Worm (Caenorhabditis elegans) whole organism, mixed stage, embryonic: ENCODE measurements around the gene F40F8.1.
A peak's percentile ranks its signal among the peaks of the same experiment; 100 is the strongest.
"Not testable (repeated sequence)": the region's sequence is repeated elsewhere in the genome, so short reads cannot be mapped to it uniquely, and the experiment has no call there.

Experiments
- M03D4.4 ChIP-seq: sonication (generic microtip); optimal IDR thresholded peaks from 2 replicates; lab custom pipeline; 2017; ENCODE audit warnings: mild to moderate bottlenecking, missing genetic modification characterization, missing compliant biosample characterization
- bed-3 ChIP-seq: fragments of 200-800 bp; sonication (Bioruptor generic); optimal IDR thresholded peaks from 3 replicates; lab custom pipeline; 2018; ENCODE audit warnings: mild to moderate bottlenecking, missing genetic modification characterization, moderate library complexity, missing compliant biosample characterization
- blmp-1 ChIP-seq: fragments of 150-350 bp; optimal IDR thresholded peaks from 2 replicates; lab custom pipeline; 2014; ENCODE audit warnings: missing biosample characterization, missing genetic modification characterization
- ceh-39 ChIP-seq: fragments of 150-350 bp; optimal IDR thresholded peaks from 2 replicates; lab custom pipeline; 2014; ENCODE audit warnings: missing biosample characterization, missing genetic modification characterization
- ceh-83 ChIP-seq: fragments of 200-800 bp; sonication (Bioruptor generic); optimal IDR thresholded peaks from 2 replicates; lab custom pipeline; 2018; ENCODE audit warnings: mild to moderate bottlenecking, missing genetic modification characterization, missing compliant biosample characterization
- ces-1 ChIP-seq: fragments of 150-350 bp; optimal IDR thresholded peaks from 2 replicates; lab custom pipeline; 2014; ENCODE audit warnings: missing biosample characterization, missing genetic modification reagents, missing genetic modification characterization
- cnd-1 ChIP-seq: fragments of 200-800 bp; sonication (Bioruptor generic); optimal IDR thresholded peaks from 2 replicates; lab custom pipeline; 2018; ENCODE audit warnings: mild to moderate bottlenecking, missing genetic modification characterization, missing compliant biosample characterization
- drap-1 ChIP-seq: fragments of 200-800 bp; sonication (Bioruptor generic); optimal IDR thresholded peaks from 3 replicates; lab custom pipeline; 2018; ENCODE audit warnings: mild to moderate bottlenecking, missing genetic modification characterization, missing compliant biosample characterization
- elt-1 ChIP-seq: sonication (generic microtip); optimal IDR thresholded peaks from 2 replicates; lab custom pipeline; 2017; ENCODE audit warnings: missing genetic modification characterization, mild to moderate bottlenecking, missing compliant biosample characterization, antibody characterized with exemption, moderate library complexity, borderline replicate concordance; ENCODE audit not compliant: insufficient read depth
- elt-3 ChIP-seq: fragments of 150-350 bp; optimal IDR thresholded peaks from 2 replicates; lab custom pipeline; 2014; ENCODE audit warnings: missing biosample characterization, missing genetic modification characterization
- hlh-1 ChIP-seq: fragments of 150-350 bp; optimal IDR thresholded peaks from 2 replicates; lab custom pipeline; 2014; ENCODE audit warnings: missing biosample characterization, missing genetic modification reagents, missing genetic modification characterization
- lin-13 ChIP-seq: fragments of 150-350 bp; optimal IDR thresholded peaks from 2 replicates; lab custom pipeline; 2014; ENCODE audit warnings: missing biosample characterization, missing genetic modification characterization
- lsy-2 ChIP-seq: fragments of 150-350 bp; optimal IDR thresholded peaks from 2 replicates; lab custom pipeline; 2014; ENCODE audit warnings: missing biosample characterization, missing genetic modification characterization
- mab-5 ChIP-seq: fragments of 150-350 bp; optimal IDR thresholded peaks from 2 replicates; lab custom pipeline; 2014; ENCODE audit warnings: missing biosample characterization, missing genetic modification characterization
- mep-1 ChIP-seq: fragments of 150-350 bp; optimal IDR thresholded peaks from 2 replicates; lab custom pipeline; 2017; ENCODE audit warnings: missing biosample characterization, missing genetic modification reagents, missing genetic modification characterization, inconsistent platforms
- mls-2 ChIP-seq: sonication (generic microtip); optimal IDR thresholded peaks from 2 replicates; lab custom pipeline; 2016; ENCODE audit warnings: mild to moderate bottlenecking, missing genetic modification characterization, moderate library complexity, missing compliant biosample characterization
- nhr-12 ChIP-seq: fragments of 150-350 bp; optimal IDR thresholded peaks from 2 replicates; lab custom pipeline; 2014; ENCODE audit warnings: missing biosample characterization, missing genetic modification characterization
- nhr-2 ChIP-seq: fragments of 150-350 bp; optimal IDR thresholded peaks from 2 replicates; lab custom pipeline; 2014; ENCODE audit warnings: missing biosample characterization, missing genetic modification characterization
- nhr-237 ChIP-seq: fragments of 150-350 bp; optimal IDR thresholded peaks from 2 replicates; lab custom pipeline; 2014; ENCODE audit warnings: missing biosample characterization, missing genetic modification characterization
- nhr-28 ChIP-seq: fragments of 150-350 bp; optimal IDR thresholded peaks from 2 replicates; lab custom pipeline; 2014; ENCODE audit warnings: missing biosample characterization, missing genetic modification characterization
- sem-2 ChIP-seq: fragments of 200-800 bp; sonication (Bioruptor generic); optimal IDR thresholded peaks from 2 replicates; lab custom pipeline; 2018; ENCODE audit warnings: mild to moderate bottlenecking, missing genetic modification characterization, missing compliant biosample characterization
- tbx-8 ChIP-seq: fragments of 200-800 bp; sonication (Bioruptor generic); optimal IDR thresholded peaks from 2 replicates; lab custom pipeline; 2018; ENCODE audit warnings: mild to moderate bottlenecking, missing genetic modification characterization, moderate library complexity, missing compliant biosample characterization
- unc-39 ChIP-seq: fragments of 150-350 bp; optimal IDR thresholded peaks from 2 replicates; lab custom pipeline; 2014; ENCODE audit warnings: missing biosample characterization, missing genetic modification characterization
- zip-8 ChIP-seq: fragments of 150-350 bp; optimal IDR thresholded peaks from 2 replicates; lab custom pipeline; 2014; ENCODE audit warnings: missing biosample characterization, missing genetic modification characterization
- ztf-11 ChIP-seq: fragments of 150-350 bp; optimal IDR thresholded peaks from 2 replicates; lab custom pipeline; 2014; ENCODE audit warnings: missing biosample characterization, missing genetic modification characterization

F40F8.1 gene

ce11 chrII:11112419-11112818 lies 15.0 kb upstream of the F40F8.1 start, which contains the start of gene mat-2:
Gene mat-2 (plus strand): TSS chrII:11112719.
- TF ChIP-seq ztf-11: no peak

DNA sequence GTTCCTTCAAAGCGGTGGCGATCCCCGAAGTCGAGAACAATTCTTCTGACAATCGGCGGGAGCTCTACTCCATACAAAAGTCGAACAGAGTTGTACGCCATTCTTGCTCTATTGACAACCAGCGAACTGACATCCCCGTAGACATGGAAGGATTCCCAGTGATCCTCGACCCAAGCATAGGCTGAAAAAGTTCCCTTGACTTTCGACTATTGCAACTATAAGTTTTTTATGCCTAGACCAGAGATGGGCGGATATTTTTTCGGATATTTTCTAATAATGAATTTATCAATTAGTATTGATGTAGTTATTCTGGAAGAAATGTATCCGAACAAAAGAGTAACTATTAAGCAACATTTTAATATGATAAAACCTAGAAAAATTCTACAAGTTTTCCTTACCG lies 5.7 kb upstream of the F40F8.1 start, which contains the start of gene W10C6.2:
Gene W10C6.2, minus strand, starts transcription at position 101 of the 400 bp plus-strand sequence.
- not testable (repeated sequence) for TF ChIP-seq drap-1 (GFP tag; lab: Kevin White, UChicago); unc-39; sem-2

DNA sequence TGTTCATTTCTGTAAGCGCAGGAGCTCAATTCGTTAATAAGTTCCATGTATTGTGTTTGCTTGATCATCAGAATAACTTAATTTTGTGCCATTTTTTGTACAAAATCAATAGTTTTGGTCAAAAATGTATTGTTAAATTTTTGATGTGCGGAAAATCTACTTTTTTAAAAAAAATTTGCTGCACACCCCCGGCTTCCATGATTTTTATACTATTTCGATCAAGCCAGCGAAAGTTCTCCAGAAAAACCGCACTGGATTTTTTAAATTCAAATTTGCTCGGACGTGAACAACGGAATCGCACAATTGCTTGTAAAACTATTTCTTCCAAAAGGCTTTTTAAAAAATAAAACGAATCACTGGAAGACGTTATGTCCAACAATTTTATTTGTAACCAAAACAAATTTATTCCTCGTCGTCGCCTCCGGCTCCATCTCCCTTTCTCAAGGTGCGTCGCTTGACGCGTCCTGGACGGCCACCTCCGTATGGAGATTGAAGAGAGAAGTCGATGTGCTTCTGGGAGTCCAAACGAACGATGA lies 2.3 kb upstream of the F40F8.1 start:
- no peak for TF ChIP-seq nhr-12 (tag; lab: Kevin White, UChicago)
- no peak for TF ChIP-seq lin-13 (tag; lab: Kevin White, UChicago)
- no peak for TF ChIP-seq bed-3
- TF ChIP-seq cnd-1 (tag; lab: Kevin White, UChicago): no peak
- TF ChIP-seq unc-39: no peak
- TF ChIP-seq nhr-28: no peak
- no peak for TF ChIP-seq elt-3
- no peak for TF ChIP-seq hlh-1 (tag; lab: Kevin White, UChicago)
- TF ChIP-seq sem-2: no peak
- TF ChIP-seq elt-1 (tag; lab: Kevin White, UChicago): no peak

DNA sequence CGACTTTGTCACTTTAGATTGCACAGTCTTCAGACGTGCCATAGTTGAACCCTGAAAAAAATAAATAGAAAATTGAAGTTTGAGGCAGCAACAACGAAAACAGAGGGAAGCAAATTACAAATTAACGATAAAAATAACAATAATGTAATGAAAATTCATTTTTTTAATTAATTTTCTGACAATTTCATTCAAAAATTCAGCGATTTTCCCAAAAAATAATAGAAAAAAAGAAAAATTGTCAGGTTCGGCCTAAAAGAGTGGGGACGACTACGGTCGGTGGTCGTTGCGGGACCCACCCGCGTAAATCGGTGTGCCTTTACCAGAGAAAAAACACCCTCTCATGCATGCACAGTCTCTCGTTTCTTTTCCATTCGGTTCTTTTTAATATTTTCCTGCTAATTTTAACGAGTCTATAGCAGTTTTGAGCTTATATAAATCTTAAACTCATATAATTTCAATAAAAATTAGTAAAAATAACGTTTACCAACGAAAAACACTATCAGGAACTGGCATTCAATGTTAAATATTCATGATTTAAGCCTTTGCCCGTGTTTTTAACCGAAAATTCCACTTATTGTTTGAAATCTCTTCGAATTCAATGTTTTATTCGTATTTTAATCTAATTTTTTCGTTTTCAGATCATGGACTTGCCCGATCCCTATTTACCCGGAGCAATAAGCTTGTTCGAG lies 1.0 kb upstream of the F40F8.1 start, which contains the start of the genes rps-9 and lsm-1:
Gene rps-9, minus strand, starts transcription at position 51 of the 689 bp plus-strand sequence.
Gene lsm-1, plus strand, starts transcription at position 639 of the 689 bp plus-strand sequence.
- peak; percentile 95 for TF ChIP-seq lsy-2 (tag; lab: Kevin White, UChicago)
- TF ChIP-seq ceh-83 (GFP tag; lab: Kevin White, UChicago): no peak
- peak; percentile 44 for TF ChIP-seq ces-1 (GFP tag; lab: Kevin White, UChicago)
- TF ChIP-seq hlh-1 (tag; lab: Kevin White, UChicago): peak; percentile 11
- TF ChIP-seq cnd-1 (tag; lab: Kevin White, UChicago): no peak
- peak; percentile 46 for TF ChIP-seq mep-1 (tag; lab: Kevin White, UChicago)
- TF ChIP-seq lin-13 (tag; lab: Kevin White, UChicago): no peak
- TF ChIP-seq nhr-237 (tag; lab: Kevin White, UChicago): peak; percentile 50

DNA sequence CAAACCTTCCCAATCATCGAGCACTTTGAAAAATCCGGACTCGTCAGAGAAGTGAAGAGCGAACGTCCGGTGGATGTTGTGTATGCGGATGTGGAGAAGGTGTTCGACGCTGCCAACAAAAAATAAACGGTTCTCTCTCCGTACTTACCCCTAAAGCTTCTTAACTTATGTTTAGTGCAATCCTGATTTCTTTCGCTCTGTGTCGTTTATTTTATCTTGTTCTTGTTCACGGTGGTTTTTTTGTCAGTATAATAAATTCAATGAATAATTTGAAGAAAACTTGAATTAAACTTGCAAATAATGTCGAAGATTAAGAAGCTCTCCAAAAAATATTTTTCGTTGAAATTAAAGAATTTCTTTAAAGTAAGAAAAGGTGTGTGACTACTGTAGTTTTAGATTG lies 1.5 kb downstream of the F40F8.1 start, which contains the start of gene F40F8.3:
Gene F40F8.3, plus strand, starts transcription at position 301 of the 400 bp plus-strand sequence.
- no peak for TF ChIP-seq elt-3
- no peak for TF ChIP-seq ceh-39 (tag; lab: Kevin White, UChicago)
- TF ChIP-seq tbx-8 (GFP tag; lab: Kevin White, UChicago): no peak
- TF ChIP-seq mls-2 (tag; lab: Kevin White, UChicago): no peak
- TF ChIP-seq drap-1 (GFP tag; lab: Kevin White, UChicago): no peak
- TF ChIP-seq cnd-1 (tag; lab: Kevin White, UChicago): no peak
- TF ChIP-seq ceh-83 (GFP tag; lab: Kevin White, UChicago): no peak
- no peak for TF ChIP-seq blmp-1 (tag; lab: Kevin White, UChicago)
- no peak for TF ChIP-seq nhr-2

- TF ChIP-seq drap-1 (GFP tag; lab: Kevin White, UChicago): no peak
- no peak for TF ChIP-seq elt-3
- TF ChIP-seq sem-2: no peak
- no peak for TF ChIP-seq M03D4.4 (tag; lab: Kevin White, UChicago)
- no peak for TF ChIP-seq lin-13 (tag; lab: Kevin White, UChicago)
- TF ChIP-seq mab-5 (tag; lab: Kevin White, UChicago): no peak
- no peak for TF ChIP-seq ceh-39 (tag; lab: Kevin White, UChicago)
- no peak for TF ChIP-seq tbx-8 (GFP tag; lab: Kevin White, UChicago)
- TF ChIP-seq zip-8 (tag; lab: Kevin White, UChicago): no peak
- no peak for TF ChIP-seq mls-2 (tag; lab: Kevin White, UChicago)
- TF ChIP-seq elt-1 (tag; lab: Kevin White, UChicago): no peak
- TF ChIP-seq hlh-1 (tag; lab: Kevin White, UChicago): no peak
- TF ChIP-seq lsy-2 (tag; lab: Kevin White, UChicago): no peak
- TF ChIP-seq blmp-1 (tag; lab: Kevin White, UChicago): no peak
- no peak for TF ChIP-seq nhr-237 (tag; lab: Kevin White, UChicago)
- TF ChIP-seq ces-1 (GFP tag; lab: Kevin White, UChicago): no peak
- TF ChIP-seq, all 35 proteins: peak for 0
Observed at ce11 chrII:11129517-11129916, 2.1 kb downstream of the F40F8.1 start, which contains the start of gene F40F8.12. Gene F40F8.12 (plus strand): TSS chrII:11129817.
